Worm (Caenorhabditis elegans): ENCODE measurements around the gene C06A1.7.

C06A1.7 gene

DNA sequence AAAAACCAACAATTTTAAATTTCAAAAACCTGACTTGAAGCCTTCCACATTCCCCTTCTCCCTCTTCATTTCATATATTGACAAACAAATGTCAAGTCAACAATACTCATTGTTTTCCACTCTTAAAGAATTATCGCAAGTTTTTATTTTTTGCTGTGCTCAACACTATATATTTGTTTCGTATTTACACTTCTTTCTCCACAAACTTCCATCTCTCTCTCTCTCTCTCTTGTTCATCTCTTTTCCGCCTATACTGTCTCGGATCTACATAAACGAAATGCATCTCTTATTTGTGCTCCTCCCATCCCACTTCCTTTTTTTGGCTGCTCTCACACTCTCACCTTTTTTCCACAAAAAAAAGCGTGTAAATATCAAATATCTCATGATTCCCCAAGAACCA lies 48.1 kb downstream of the C06A1.7 start, which contains the start of gene C14A4.12:
TSS of gene C14A4.12 (plus strand) at position 301 of the 400 bp plus-strand sequence.
- TF ChIP-seq pha-2 (tag; optimal IDR thresholded peaks at IDR 0.05) = no peak

Data from whole organism, late embryonic.